Worm (Caenorhabditis elegans): Measurements from ENCODE around the gene dct-5.

DNA sequence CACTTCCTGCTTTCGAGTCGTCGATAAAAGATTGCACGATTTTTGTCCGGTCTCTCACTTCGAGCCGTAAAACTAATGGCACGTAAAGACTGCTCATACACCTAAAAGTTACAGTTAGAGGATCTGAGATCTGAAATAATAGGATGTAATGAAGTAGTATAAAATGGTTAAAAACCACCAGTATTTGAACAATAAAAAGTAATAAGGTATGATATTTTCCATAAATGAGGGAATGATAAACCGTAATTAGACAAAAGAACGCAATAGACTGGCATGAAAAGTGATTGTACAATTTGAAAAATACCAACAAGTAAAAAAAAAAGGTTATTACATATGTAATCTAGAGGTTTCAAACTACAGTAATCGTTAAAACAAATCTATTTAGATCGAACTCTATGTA lies 43.6 kb downstream of the dct-5 start, which contains the start of gene brap-2:
- TF ChIP-seq hlh-30 (tag; optimal IDR thresholded peaks at IDR 0.05; ENCODE audit: insufficient read depth): no peak
- TF ChIP-seq pha-4 (tag; optimal IDR thresholded peaks at IDR 0.05): no peak
- TF ChIP-seq nhr-232 (tag; optimal IDR thresholded peaks at IDR 0.05): no peak
- TF ChIP-seq rnt-1 (tag; optimal IDR thresholded peaks at IDR 0.05): no peak
- no peak for TF ChIP-seq nhr-11 (tag; optimal IDR thresholded peaks at IDR 0.05)
- no peak for TF ChIP-seq unc-86 (tag; optimal IDR thresholded peaks at IDR 0.05)
- no peak for TF ChIP-seq F13H6.1 (tag; optimal IDR thresholded peaks at IDR 0.05)
- no peak for TF ChIP-seq ttx-3 (tag; optimal IDR thresholded peaks at IDR 0.05)
- no peak for TF ChIP-seq ama-1 (optimal IDR thresholded peaks at IDR 0.05)
- no peak for TF ChIP-seq gmeb-2 (tag; optimal IDR thresholded peaks at IDR 0.05)

All from whole organism, late embryonic.